Worm (Caenorhabditis elegans): Measurements from ENCODE around the gene Y48E1C.1.

ce11 chrII:13401549-13401948 lies 13.3 kb upstream of the Y48E1C.1 start:
- TF ChIP-seq xbp-1 (tag; optimal IDR thresholded peaks at IDR 0.05): no peak
- TF ChIP-seq unc-86 (tag; optimal IDR thresholded peaks at IDR 0.05): no peak
- TF ChIP-seq lin-13 (GFP tag; optimal IDR thresholded peaks at IDR 0.05): no peak
- no peak for TF ChIP-seq mab-9 (GFP tag; IDR thresholded peaks at IDR 0.05)
- TF ChIP-seq ets-5 (GFP tag; IDR thresholded peaks at IDR 0.05): no peak
- no peak for TF ChIP-seq elt-3 (tag; optimal IDR thresholded peaks at IDR 0.05)
- TF ChIP-seq nhr-237 (tag; optimal IDR thresholded peaks at IDR 0.05): no peak
- no peak for TF ChIP-seq mep-1 (tag; optimal IDR thresholded peaks at IDR 0.05)
- no peak for TF ChIP-seq fkh-10 (GFP tag; optimal IDR thresholded peaks at IDR 0.05)
- no peak for TF ChIP-seq sptf-1 (tag; optimal IDR thresholded peaks at IDR 0.05)

Measured in whole organism, L1 larva.